Worm (Caenorhabditis elegans): ENCODE measurements around the gene srw-21.

DNA sequence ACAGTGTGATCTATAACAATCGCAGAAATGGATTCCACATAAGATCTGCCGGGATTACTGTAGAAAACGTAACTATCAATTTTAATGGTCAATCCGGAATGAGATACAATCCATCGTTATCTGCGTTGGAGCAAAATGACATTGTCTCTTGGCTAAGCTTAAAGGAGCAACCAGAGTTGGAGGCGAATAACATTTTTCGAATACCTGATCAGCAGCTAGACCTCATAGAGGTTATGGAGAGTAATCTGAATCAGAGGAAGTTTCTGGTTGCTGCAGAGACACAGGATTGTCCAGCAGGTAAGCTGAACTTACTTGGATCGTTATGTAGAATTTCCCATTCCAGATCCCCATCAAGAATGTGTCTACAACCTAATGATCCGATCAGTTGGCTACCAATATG, 15.7 kb downstream of the srw-21 start:
- no peak for TF ChIP-seq ama-1 (optimal IDR thresholded peaks at IDR 0.05)
- TF ChIP-seq tbx-11 (GFP tag; IDR thresholded peaks at IDR 0.05) = no peak
- no peak for TF ChIP-seq tbx-37 (GFP tag; conservative IDR thresholded peaks at IDR 0.05)
- TF ChIP-seq F13C5.2 (tag; optimal IDR thresholded peaks at IDR 0.05) = no peak
- TF ChIP-seq ceh-13 (GFP tag; optimal IDR thresholded peaks at IDR 0.05) = no peak
